Fruit fly (Drosophila melanogaster) whole organism, embryonic: Measurements from ENCODE around the gene mmy.

ENCODE experiments used
- Atf3 ChIP-seq: fragments of 200-800 bp; sonication (Bioruptor generic); optimal IDR thresholded peaks from 3 replicates; lab custom pipeline; 2016; ENCODE audit warnings: missing biosample characterization, missing genetic modification characterization
- Bteb2 ChIP-seq: fragments of 200-800 bp; sonication (Bioruptor generic); optimal IDR thresholded peaks from 2 replicates; lab custom pipeline; 2016; ENCODE audit warnings: missing biosample characterization, missing genetic modification characterization
- CG10654 ChIP-seq: fragments of 200-800 bp; sonication (Bioruptor generic); optimal IDR thresholded peaks from 2 replicates; lab custom pipeline; 2016; ENCODE audit warnings: missing biosample characterization, missing genetic modification characterization
- CG10959 ChIP-seq: fragments of 200-800 bp; sonication (Bioruptor generic); IDR thresholded peaks from 2 replicates; pipeline ENCODE4 v1.3.6; 2022; ENCODE audit warnings: missing biosample characterization, missing genetic modification characterization
- CG13424 ChIP-seq: fragments of 200-800 bp; sonication (Bioruptor generic); optimal IDR thresholded peaks from 2 replicates; lab custom pipeline; 2019; ENCODE audit warnings: missing biosample characterization, mild to moderate bottlenecking, missing genetic modification characterization, moderate library complexity
- CG15479 ChIP-seq: fragments of 200-800 bp; sonication (Bioruptor generic); optimal IDR thresholded peaks from 3 replicates; lab custom pipeline; 2019; ENCODE audit warnings: missing biosample characterization, mild to moderate bottlenecking, missing genetic modification characterization, moderate library complexity
- CG1647 ChIP-seq: fragments of 200-800 bp; sonication (Bioruptor generic); optimal IDR thresholded peaks from 3 replicates; lab custom pipeline; 2016; ENCODE audit warnings: missing biosample characterization, missing genetic modification characterization
- CG17829 ChIP-seq: fragments of 200-800 bp; optimal IDR thresholded peaks from 2 replicates; lab custom pipeline; 2019; ENCODE audit warnings: missing biosample characterization, mild to moderate bottlenecking, missing genetic modification characterization, moderate library complexity
- CG2202 ChIP-seq: fragments of 200-800 bp; sonication (Bioruptor generic); optimal IDR thresholded peaks from 2 replicates; lab custom pipeline; 2018; ENCODE audit warnings: missing biosample characterization, mild to moderate bottlenecking, missing genetic modification characterization
- CG42726 ChIP-seq: fragments of 200-800 bp; sonication (Bioruptor generic); IDR thresholded peaks from 2 replicates; pipeline ENCODE4 v1.3.6; 2022; ENCODE audit warnings: missing biosample characterization, missing genetic modification characterization; ENCODE audit not compliant: partially characterized antibody
- CG5245 ChIP-seq: fragments of 200-800 bp; sonication (Bioruptor generic); optimal IDR thresholded peaks from 3 replicates; lab custom pipeline; 2016; ENCODE audit warnings: missing biosample characterization, missing genetic modification characterization
- CG6683 ChIP-seq: fragments of 200-800 bp; sonication (Bioruptor generic); optimal IDR thresholded peaks from 2 replicates; lab custom pipeline; 2017; ENCODE audit warnings: missing biosample characterization, mild to moderate bottlenecking, missing genetic modification characterization, missing genetic modification reagents
- CG6765 ChIP-seq: fragments of 200-800 bp; sonication (Bioruptor generic); optimal IDR thresholded peaks from 3 replicates; lab custom pipeline; 2017; ENCODE audit warnings: missing biosample characterization, mild to moderate bottlenecking, missing genetic modification characterization
- CG7987 ChIP-seq: fragments of 200-800 bp; sonication (Bioruptor generic); optimal IDR thresholded peaks from 2 replicates; lab custom pipeline; 2018; ENCODE audit warnings: missing biosample characterization, mild to moderate bottlenecking, missing genetic modification characterization, moderate library complexity
- CG8089 ChIP-seq: fragments of 200-800 bp; sonication (Bioruptor generic); optimal IDR thresholded peaks from 3 replicates; lab custom pipeline; 2016; ENCODE audit warnings: missing biosample characterization, missing genetic modification characterization
- CG8478 ChIP-seq: fragments of >200 bp; optimal IDR thresholded peaks from 2 replicates; lab custom pipeline; 2018
- CG8765 ChIP-seq: fragments of 200-800 bp; sonication (Bioruptor generic); IDR thresholded peaks from 2 replicates; pipeline ENCODE4 v1.3.6; 2022; ENCODE audit warnings: missing biosample characterization, missing genetic modification characterization
- CG9215 ChIP-seq: fragments of 200-800 bp; sonication (Bioruptor generic); IDR thresholded peaks from 2 replicates; pipeline ENCODE4 v1.3.6; 2022; ENCODE audit warnings: missing biosample characterization, missing genetic modification characterization
- ERR ChIP-seq: fragments of 200-800 bp; sonication (Bioruptor generic); optimal IDR thresholded peaks from 2 replicates; lab custom pipeline; 2016; ENCODE audit warnings: missing biosample characterization, missing genetic modification characterization
- GATAe ChIP-seq: fragments of 200-800 bp; sonication (Bioruptor generic); conservative IDR thresholded peaks from 2 replicates; pipeline ENCODE4 v1.3.6; 2022; ENCODE audit warnings: missing biosample characterization, missing genetic modification characterization
- HmgD ChIP-seq: fragments of 200-800 bp; sonication (Bioruptor generic); optimal IDR thresholded peaks from 3 replicates; lab custom pipeline; 2016; ENCODE audit warnings: missing biosample characterization, missing genetic modification characterization
- Max ChIP-seq: fragments of 200-800 bp; sonication (Bioruptor generic); optimal IDR thresholded peaks from 2 replicates; lab custom pipeline; 2016; ENCODE audit warnings: missing biosample characterization, mild to moderate bottlenecking, missing genetic modification characterization
- Meics ChIP-seq: fragments of 200-800 bp; sonication (Bioruptor generic); optimal IDR thresholded peaks from 2 replicates; lab custom pipeline; 2017; ENCODE audit warnings: missing biosample characterization, mild to moderate bottlenecking, missing genetic modification characterization
- Mes4 ChIP-seq: fragments of 200-800 bp; sonication (Bioruptor generic); optimal IDR thresholded peaks from 2 replicates; lab custom pipeline; 2016; ENCODE audit warnings: missing biosample characterization, missing genetic modification characterization
- Mrtf ChIP-seq: fragments of 200-800 bp; sonication (Bioruptor generic); IDR thresholded peaks from 3 replicates; pipeline ENCODE4 v1.3.6; 2022; ENCODE audit warnings: missing biosample characterization, missing genetic modification characterization
- NC2α ChIP-seq: fragments of 200-800 bp; sonication (Bioruptor generic); optimal IDR thresholded peaks from 2 replicates; lab custom pipeline; 2016; ENCODE audit warnings: missing biosample characterization, missing genetic modification characterization
- Oli ChIP-seq: fragments of 200-800 bp; sonication (Bioruptor generic); optimal IDR thresholded peaks from 2 replicates; lab custom pipeline; 2018; ENCODE audit warnings: missing biosample characterization, mild to moderate bottlenecking, missing genetic modification characterization, moderate library complexity
- Ravus ChIP-seq: fragments of 200-800 bp; sonication (Bioruptor generic); IDR thresholded peaks from 2 replicates; pipeline ENCODE4 v1.3.6; 2022; ENCODE audit warnings: missing biosample characterization, missing genetic modification characterization
- Sox102F ChIP-seq: fragments of 200-800 bp; sonication (Bioruptor generic); optimal IDR thresholded peaks from 2 replicates; lab custom pipeline; 2018; ENCODE audit warnings: missing biosample characterization, mild to moderate bottlenecking, missing genetic modification characterization, moderate library complexity
- ap ChIP-seq: fragments of 200-800 bp; sonication (Bioruptor generic); IDR thresholded peaks from 2 replicates; pipeline ENCODE4 v1.3.6; 2022; ENCODE audit warnings: missing biosample characterization, missing genetic modification characterization
- chinmo ChIP-seq: fragments of 200-800 bp; sonication (Bioruptor generic); IDR thresholded peaks from 4 replicates; pipeline ENCODE4 v1.3.6; 2022; ENCODE audit warnings: missing biosample characterization, missing genetic modification characterization; ENCODE audit not compliant: partially characterized antibody
- dmrt99B ChIP-seq: fragments of 200-800 bp; sonication (Bioruptor generic); optimal IDR thresholded peaks from 2 replicates; lab custom pipeline; 2018; ENCODE audit warnings: missing biosample characterization, mild to moderate bottlenecking, missing genetic modification characterization, moderate library complexity
- dpn ChIP-seq, 2 experiments: fragments of 200-800 bp; sonication (Bioruptor generic); optimal IDR thresholded peaks; 3 replicates each; lab custom pipeline; 2016; ENCODE audit warnings: missing biosample characterization in 2 of 2, missing genetic modification characterization in 2 of 2
- gcm2 ChIP-seq: fragments of 200-800 bp; sonication (Bioruptor generic); optimal IDR thresholded peaks from 2 replicates; lab custom pipeline; 2016; ENCODE audit warnings: missing biosample characterization, missing genetic modification characterization
- gro ChIP-seq: fragments of 200-800 bp; sonication (Bioruptor generic); optimal IDR thresholded peaks from 2 replicates; lab custom pipeline; 2016; ENCODE audit warnings: missing biosample characterization, missing genetic modification characterization
- gsb ChIP-seq: fragments of 200-800 bp; sonication (Bioruptor generic); IDR thresholded peaks from 2 replicates; pipeline ENCODE4 v1.3.6; 2022; ENCODE audit warnings: missing biosample characterization, missing genetic modification characterization
- hbn ChIP-seq: fragments of 200-800 bp; sonication (Bioruptor generic); IDR thresholded peaks from 2 replicates; pipeline ENCODE4 v1.3.6; 2022; ENCODE audit warnings: missing biosample characterization, missing genetic modification characterization; ENCODE audit not compliant: partially characterized antibody
- jing ChIP-seq: fragments of 200-800 bp; sonication (Bioruptor generic); optimal IDR thresholded peaks from 2 replicates; lab custom pipeline; 2018; ENCODE audit warnings: missing biosample characterization, mild to moderate bottlenecking, missing genetic modification characterization
- kah ChIP-seq: fragments of 200-800 bp; sonication (Bioruptor generic); optimal IDR thresholded peaks from 2 replicates; lab custom pipeline; 2018; ENCODE audit warnings: missing biosample characterization, mild to moderate bottlenecking, missing genetic modification characterization
- lbe ChIP-seq: fragments of 200-800 bp; sonication (Bioruptor generic); optimal IDR thresholded peaks from 2 replicates; lab custom pipeline; 2016; ENCODE audit warnings: missing biosample characterization, mild to moderate bottlenecking, missing genetic modification characterization
- pb ChIP-seq: fragments of 200-800 bp; sonication (Bioruptor generic); optimal IDR thresholded peaks from 3 replicates; lab custom pipeline; 2016; ENCODE audit warnings: missing biosample characterization, missing genetic modification characterization
- pfk ChIP-seq: fragments of 200-800 bp; sonication (Bioruptor generic); optimal IDR thresholded peaks from 2 replicates; lab custom pipeline; 2018; ENCODE audit warnings: missing biosample characterization, mild to moderate bottlenecking, missing genetic modification characterization, moderate library complexity
- pho ChIP-seq: fragments of 200-800 bp; sonication (Bioruptor generic); optimal IDR thresholded peaks from 2 replicates; lab custom pipeline; 2016; ENCODE audit warnings: missing biosample characterization, missing genetic modification characterization
- ranshi ChIP-seq: fragments of 200-800 bp; sonication (Bioruptor generic); IDR thresholded peaks from 2 replicates; pipeline ENCODE4 v1.3.6; 2022; ENCODE audit warnings: missing biosample characterization, missing genetic modification characterization
- row ChIP-seq: fragments of 200-800 bp; sonication (Bioruptor generic); IDR thresholded peaks from 3 replicates; pipeline ENCODE4 v1.3.6; 2022; ENCODE audit warnings: missing biosample characterization, missing genetic modification characterization
- ssp ChIP-seq: fragments of 200-800 bp; sonication (Bioruptor generic); IDR thresholded peaks from 2 replicates; pipeline ENCODE4 v1.3.6; 2022; ENCODE audit warnings: missing biosample characterization, missing genetic modification characterization
- tgo ChIP-seq: fragments of 200-800 bp; sonication (Bioruptor generic); IDR thresholded peaks from 3 replicates; pipeline ENCODE4 v1.3.6; 2022; ENCODE audit warnings: missing biosample characterization, missing genetic modification characterization
- tll ChIP-seq, 2 experiments: fragments of 200-800 bp in 1 of 2; fragments of >200 bp in 1 of 2; sonication (Bioruptor generic) in 1 of 2; optimal IDR thresholded peaks; 2 replicates each; lab custom pipeline; 2017 to 2019; ENCODE audit warnings: missing biosample characterization in 2 of 2, missing genetic modification characterization in 2 of 2, mild to moderate bottlenecking in 1 of 2, moderate library complexity in 1 of 2
- trem ChIP-seq: fragments of 200-800 bp; optimal IDR thresholded peaks from 3 replicates; lab custom pipeline; 2019; ENCODE audit warnings: missing biosample characterization, mild to moderate bottlenecking, missing genetic modification characterization, moderate library complexity
- ttk ChIP-seq: fragments of 200-800 bp; sonication (Bioruptor generic); IDR thresholded peaks from 2 replicates; pipeline ENCODE4 v2.1.2; 2022; ENCODE audit warnings: missing biosample characterization, missing genetic modification characterization
- z ChIP-seq: fragments of 200-800 bp; sonication (Bioruptor generic); IDR thresholded peaks from 3 replicates; pipeline ENCODE4 v1.3.6; 2022; ENCODE audit warnings: missing biosample characterization, missing genetic modification characterization

mmy gene

dm6 chr2L:6479226-6479906 is 5.7 kb upstream of the mmy start (continued):
- TF ChIP-seq chinmo (peak; percentile 68; the same call in 1 of the 4 replicates), CG6765 (GFP tag; lab: Kevin White, UChicago) (peak; percentile 61), lbe (GFP tag; lab: Kevin White, UChicago) (peak; percentile 1), Max (GFP tag; lab: Kevin White, UChicago) (no peak), Mrtf (no peak), CG2202 (tag; lab: Kevin White, UChicago) (no peak), CG6683 (GFP tag; lab: Kevin White, UChicago) (peak; percentile 14), z (no peak), CG15479 (GFP tag; lab: Kevin White, UChicago) (no peak), Bteb2 (GFP tag; lab: Kevin White, UChicago) (no peak), ap (GFP tag; lab: Robert Waterston, UW) (no peak), row (GFP tag; lab: Robert Waterston, UW) (peak; percentile 36; the same call in 2 of the 3 replicates), NC2α (GFP tag; lab: Kevin White, UChicago) (no peak), gsb (GFP tag; lab: Robert Waterston, UW) (no peak), Ravus (GFP tag; lab: Robert Waterston, UW) (no peak), pb (no peak), pfk (GFP tag; lab: Kevin White, UChicago) (peak; percentile 67), CG13424 (tag; lab: Kevin White, UChicago) (peak; percentile 29), CG1647 (no peak), CG10654 (GFP tag; lab: Kevin White, UChicago) (no peak), Oli (tag; lab: Kevin White, UChicago) (no peak), CG5245 (GFP tag; lab: Kevin White, UChicago) (no peak), CG8478 (lab: Kevin White, UChicago) (no peak), dpn (GFP tag; optimal IDR thresholded peaks at IDR 0.05; lab: Kevin White, UChicago) (no peak), Atf3 (GFP tag; lab: Kevin White, UChicago) (peak; percentile 20), ttk (no peak), ssp (GFP tag; lab: Robert Waterston, UW) (no peak), ranshi (GFP tag; lab: Robert Waterston, UW) (peak; percentile 10; the same call in 1 of the 2 replicates), tgo (GFP tag; lab: Robert Waterston, UW) (no peak), Mes4 (GFP tag; lab: Kevin White, UChicago) (no peak), CG8089 (GFP tag; lab: Kevin White, UChicago) (no peak), HmgD (GFP tag; lab: Kevin White, UChicago) (no peak), gro (GFP tag; lab: Kevin White, UChicago) (peak; percentile 53), CG7987 (GFP tag; lab: Kevin White, UChicago) (peak; percentile 85), CG8765 (no peak), CG9215 (GFP tag; lab: Robert Waterston, UW) (peak; percentile 84), trem (tag; lab: Kevin White, UChicago) (no peak), hbn (GFP tag; lab: Robert Waterston, UW) (no peak), jing (GFP tag; lab: Kevin White, UChicago) (no peak), CG42726 (GFP tag; lab: Robert Waterston, UW) (no peak), Sox102F (no peak), Meics (GFP tag; lab: Kevin White, UChicago) (peak; percentile 55), GATAe (GFP tag; lab: Robert Waterston, UW) (no peak), ERR (GFP tag; lab: Kevin White, UChicago) (no peak), dmrt99B (tag; lab: Kevin White, UChicago) (peak; percentile 29), tll (GFP tag; optimal IDR thresholded peaks at IDR 0.05; lab: Kevin White, UChicago) (no peak), gcm2 (no peak), pho (GFP tag; lab: Kevin White, UChicago) (peak; percentile 19), kah (peak; percentile 91), CG10959 (GFP tag; lab: Robert Waterston, UW) (no peak), CG17829 (tag; lab: Kevin White, UChicago) (no peak)
